Worm (Caenorhabditis elegans) whole organism, young adult: ENCODE results near the gene Y116A8C.27.

Experiments
- B0035.1 ChIP-seq: sonication (generic microtip); optimal IDR thresholded peaks from 2 replicates; lab custom pipeline; 2016; ENCODE audit warnings: missing genetic modification characterization, mild to moderate bottlenecking, missing compliant biosample characterization, missing genotype, missing genetic modification reagents
- B0336.3 ChIP-seq: fragments of 200-800 bp; sonication (Bioruptor generic); IDR thresholded peaks from 2 replicates; pipeline ENCODE4 v1.3.6; 2022; ENCODE audit warnings: missing genetic modification characterization, missing compliant biosample characterization
- F10E7.11 ChIP-seq: sonication (generic microtip); optimal IDR thresholded peaks from 2 replicates; lab custom pipeline; 2017; ENCODE audit warnings: mild to moderate bottlenecking, missing genetic modification characterization, moderate library complexity, missing compliant biosample characterization
- F23B12.7 ChIP-seq: sonication (generic microtip); optimal IDR thresholded peaks from 2 replicates; lab custom pipeline; 2017; ENCODE audit warnings: missing genetic modification characterization, mild to moderate bottlenecking, missing compliant biosample characterization, antibody characterized with exemption, moderate library complexity; ENCODE audit not compliant: insufficient read depth
- F39B2.1 ChIP-seq: fragments of 200-800 bp; sonication (Bioruptor generic); IDR thresholded peaks from 2 replicates; pipeline ENCODE4 v1.3.6; 2022; ENCODE audit warnings: missing genetic modification reagents, missing genetic modification characterization, missing compliant biosample characterization
- F49E8.2 ChIP-seq: sonication (generic microtip); optimal IDR thresholded peaks from 3 replicates; lab custom pipeline; 2017; ENCODE audit warnings: missing genetic modification characterization, mild to moderate bottlenecking, missing compliant biosample characterization, antibody characterized with exemption, moderate library complexity; ENCODE audit not compliant: insufficient read depth
- F55B11.4 ChIP-seq: sonication (generic microtip); optimal IDR thresholded peaks from 2 replicates; lab custom pipeline; 2016; ENCODE audit warnings: missing compliant biosample characterization, missing genetic modification characterization, borderline replicate concordance; ENCODE audit not compliant: insufficient read depth
- T26A5.8 ChIP-seq: sonication (generic microtip); optimal IDR thresholded peaks from 2 replicates; lab custom pipeline; 2016; ENCODE audit warnings: missing genetic modification characterization, missing compliant biosample characterization
- Y53F4B.3 ChIP-seq: fragments of 200-800 bp; sonication (Bioruptor generic); IDR thresholded peaks from 2 replicates; pipeline ENCODE4 v1.3.6; 2022; ENCODE audit warnings: missing genetic modification reagents, missing genetic modification characterization, missing compliant biosample characterization
- aptf-2 ChIP-seq: fragments of 200-800 bp; sonication (Bioruptor generic); conservative IDR thresholded peaks from 2 replicates; pipeline ENCODE4 v1.3.6; 2022; ENCODE audit warnings: missing genetic modification reagents, missing genetic modification characterization, missing compliant biosample characterization
- athp-1 ChIP-seq: sonication (generic microtip); optimal IDR thresholded peaks from 2 replicates; lab custom pipeline; 2017; ENCODE audit warnings: mild to moderate bottlenecking, missing genetic modification characterization, missing compliant biosample characterization
- attf-6 ChIP-seq: fragments of 200-800 bp; sonication (Bioruptor generic); IDR thresholded peaks from 2 replicates; pipeline ENCODE4 v1.3.6; 2022; ENCODE audit warnings: missing genetic modification reagents, missing genetic modification characterization, missing compliant biosample characterization
- bed-1 ChIP-seq: fragments of 200-800 bp; sonication (Bioruptor generic); IDR thresholded peaks from 2 replicates; pipeline ENCODE4 v1.3.6; 2022; ENCODE audit warnings: missing genetic modification reagents, missing genetic modification characterization, missing compliant biosample characterization
- bed-2 ChIP-seq: fragments of 200-800 bp; sonication (Bioruptor generic); IDR thresholded peaks from 2 replicates; pipeline ENCODE4 v1.3.6; 2022; ENCODE audit warnings: missing genetic modification reagents, missing genetic modification characterization, missing compliant biosample characterization
- ceh-100 ChIP-seq: fragments of 200-800 bp; sonication (Bioruptor generic); IDR thresholded peaks from 2 replicates; pipeline ENCODE4 v1.3.6; 2022; ENCODE audit warnings: missing genetic modification reagents, missing genetic modification characterization, missing compliant biosample characterization
- ceh-27 ChIP-seq: fragments of 200-800 bp; sonication (Bioruptor generic); optimal IDR thresholded peaks from 2 replicates; lab custom pipeline; 2018; ENCODE audit warnings: mild to moderate bottlenecking, missing genetic modification characterization, moderate library complexity, missing compliant biosample characterization
- ceh-40 ChIP-seq: fragments of 200-800 bp; sonication (Bioruptor generic); IDR thresholded peaks from 2 replicates; pipeline ENCODE4 v1.3.6; 2022; ENCODE audit warnings: missing genetic modification characterization, missing compliant biosample characterization
- ceh-79 ChIP-seq: sonication (generic microtip); optimal IDR thresholded peaks from 2 replicates; lab custom pipeline; 2017; ENCODE audit warnings: mild to moderate bottlenecking, missing genetic modification characterization, missing compliant biosample characterization
- chd-7 ChIP-seq: sonication (generic microtip); optimal IDR thresholded peaks from 2 replicates; lab custom pipeline; 2016; ENCODE audit warnings: mild to moderate bottlenecking, missing genetic modification characterization, moderate library complexity, missing compliant biosample characterization
- dox-1 ChIP-seq: fragments of 200-800 bp; sonication (Bioruptor generic); IDR thresholded peaks from 2 replicates; pipeline ENCODE4 v1.3.6; 2022; ENCODE audit warnings: missing genetic modification reagents, missing genetic modification characterization, missing compliant biosample characterization
- dpff-1 ChIP-seq: sonication (generic microtip); optimal IDR thresholded peaks from 2 replicates; lab custom pipeline; 2017; ENCODE audit warnings: mild to moderate bottlenecking, missing genetic modification characterization, missing compliant biosample characterization
- efl-1 ChIP-seq: fragments of 150-350 bp; optimal IDR thresholded peaks from 2 replicates; lab custom pipeline; 2014; ENCODE audit warnings: missing biosample characterization, missing genetic modification reagents, missing genetic modification characterization
- egl-18 ChIP-seq: fragments of 200-800 bp; sonication (Bioruptor generic); IDR thresholded peaks from 2 replicates; pipeline ENCODE4 v1.3.6; 2022; ENCODE audit warnings: missing genetic modification reagents, missing genetic modification characterization, missing compliant biosample characterization
- ekl-4 ChIP-seq: fragments of 200-800 bp; sonication (Bioruptor generic); IDR thresholded peaks from 2 replicates; pipeline ENCODE4 v1.3.6; 2022; ENCODE audit warnings: missing genetic modification reagents, missing genetic modification characterization, missing compliant biosample characterization
- lin-26 ChIP-seq: fragments of 200-800 bp; sonication (Bioruptor generic); IDR thresholded peaks from 2 replicates; pipeline ENCODE4 v1.3.6; 2022; ENCODE audit warnings: missing genetic modification reagents, missing genetic modification characterization, missing compliant biosample characterization
- lir-1 ChIP-seq: fragments of 200-800 bp; sonication (Bioruptor generic); conservative IDR thresholded peaks from 2 replicates; pipeline ENCODE4 v1.3.6; 2022; ENCODE audit warnings: missing genetic modification reagents, missing genetic modification characterization, missing compliant biosample characterization
- lsl-1 ChIP-seq: fragments of 200-800 bp; sonication (Bioruptor generic); optimal IDR thresholded peaks from 2 replicates; lab custom pipeline; 2018; ENCODE audit warnings: mild to moderate bottlenecking, missing genetic modification characterization, moderate library complexity, missing compliant biosample characterization
- lsy-27 ChIP-seq: sonication (generic microtip); optimal IDR thresholded peaks from 2 replicates; lab custom pipeline; 2017; ENCODE audit warnings: missing genetic modification characterization, mild to moderate bottlenecking, missing compliant biosample characterization, antibody characterized with exemption, missing genotype, borderline replicate concordance; ENCODE audit not compliant: insufficient read depth
- nfya-1 ChIP-seq: sonication (generic microtip); optimal IDR thresholded peaks from 2 replicates; lab custom pipeline; 2017; ENCODE audit warnings: antibody characterized with exemption, missing compliant biosample characterization, missing genetic modification characterization, borderline replicate concordance; ENCODE audit not compliant: insufficient read depth
- nfya-2 ChIP-seq: fragments of 200-800 bp; sonication (Bioruptor generic); IDR thresholded peaks from 2 replicates; pipeline ENCODE4 v1.3.6; 2022; ENCODE audit warnings: missing genetic modification reagents, missing genetic modification characterization, missing compliant biosample characterization
- pbrm-1 ChIP-seq: fragments of 200-800 bp; sonication (Bioruptor generic); IDR thresholded peaks from 2 replicates; pipeline ENCODE4 v1.3.6; 2022; ENCODE audit warnings: missing genetic modification reagents, missing genetic modification characterization, missing compliant biosample characterization
- pha-4 ChIP-seq: fragments of 150-350 bp; sonication (generic microtip); optimal IDR thresholded peaks from 2 replicates; lab custom pipeline; 2014; ENCODE audit warnings: missing biosample characterization, missing genetic modification reagents, missing genetic modification characterization
- rec-8 ChIP-seq, 2 experiments: sonication (generic microtip); optimal IDR thresholded peaks; 2 replicates each; lab custom pipeline; 2016; ENCODE audit warnings: mild to moderate bottlenecking in 2 of 2, missing genetic modification characterization in 2 of 2, missing genetic modification reagents in 2 of 2, missing genotype in 2 of 2, missing biosample characterization in 1 of 2, missing compliant biosample characterization in 1 of 2, moderate library complexity in 1 of 2
- snpc-4 ChIP-seq, 5 experiments: fragments of 150-350 bp in 1 of 5; sonication (generic microtip) in 4 of 5; optimal IDR thresholded peaks; 2 replicates each; lab custom pipeline; 2014 to 2018; ENCODE audit warnings: missing genetic modification characterization in 5 of 5, missing biosample characterization in 3 of 5, antibody characterized with exemption in 2 of 5, mild to moderate bottlenecking in 2 of 5, missing compliant biosample characterization in 2 of 5, missing genotype in 2 of 5, moderate library complexity in 2 of 5, missing genetic modification reagents in 1 of 5
- somi-1 ChIP-seq: fragments of 200-800 bp; sonication (Bioruptor generic); optimal IDR thresholded peaks from 2 replicates; lab custom pipeline; 2018; ENCODE audit warnings: mild to moderate bottlenecking, missing genetic modification characterization, missing compliant biosample characterization
- sptf-2 ChIP-seq: fragments of 200-800 bp; sonication (Bioruptor generic); optimal IDR thresholded peaks from 2 replicates; lab custom pipeline; 2018; ENCODE audit warnings: mild to moderate bottlenecking, missing genetic modification characterization, missing compliant biosample characterization
- tbp1 ChIP-seq: fragments of 200-800 bp; sonication (Bioruptor generic); optimal IDR thresholded peaks from 2 replicates; lab custom pipeline; 2018; ENCODE audit warnings: mild to moderate bottlenecking, missing genetic modification characterization, missing compliant biosample characterization
- unc-130 ChIP-seq: sonication (generic microtip); optimal IDR thresholded peaks from 2 replicates; lab custom pipeline; 2016; ENCODE audit warnings: missing genetic modification reagents, missing genetic modification characterization, missing compliant biosample characterization
- ztf-26 ChIP-seq: sonication (generic microtip); optimal IDR thresholded peaks from 2 replicates; lab custom pipeline; 2017; ENCODE audit warnings: missing genetic modification characterization, missing compliant biosample characterization
- ztf-3 ChIP-seq: fragments of 200-800 bp; sonication (Bioruptor generic); optimal IDR thresholded peaks from 2 replicates; lab custom pipeline; 2018; ENCODE audit warnings: mild to moderate bottlenecking, missing genetic modification characterization, missing compliant biosample characterization

Y116A8C.27 gene

DNA sequence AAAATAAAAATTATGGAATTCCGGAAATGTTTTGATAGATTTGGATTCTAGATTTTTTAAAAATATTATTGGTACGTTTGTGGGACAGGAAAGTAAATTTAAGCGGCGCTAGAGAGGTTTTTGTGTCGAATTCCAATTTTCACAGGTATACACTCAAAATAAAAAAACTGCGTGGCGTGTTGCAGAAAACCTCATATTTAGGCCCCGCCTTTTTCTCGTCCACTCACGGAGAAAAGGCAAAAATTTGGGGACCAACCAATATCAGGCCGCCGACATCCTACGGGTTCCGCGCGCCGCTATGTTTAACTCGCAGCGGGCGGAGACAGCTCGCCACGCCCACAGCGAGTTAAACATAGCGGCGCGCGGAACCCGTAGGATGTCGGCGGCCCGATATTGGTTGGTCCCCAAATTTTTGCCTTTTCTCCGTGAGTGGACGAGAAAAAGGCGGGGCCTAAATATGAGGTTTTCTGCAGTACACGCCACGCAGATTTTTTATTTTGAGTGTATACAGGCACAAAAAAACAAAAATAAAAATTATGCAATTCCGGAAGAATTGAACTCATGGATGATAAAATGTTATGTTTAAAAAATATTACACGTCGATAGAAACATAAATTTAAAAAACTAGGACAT lies 37.5 kb downstream of the Y116A8C.27 start:
- peak; percentile 37 for TF ChIP-seq snpc-4 (GFP tag; optimal IDR thresholded peaks at IDR 0.05; lab: Kevin White, UChicago)
- TF ChIP-seq snpc-4 (tag; optimal IDR thresholded peaks at IDR 0.05; lab: Kevin White, UChicago): peak in 3 of 4 experiments; percentile 68 to 95 (median 85)
- peak; percentile 58; the same call in 1 of the 2 replicates for TF ChIP-seq pbrm-1
- peak; percentile 91 for TF ChIP-seq attf-6 (GFP tag; lab: Robert Waterston, UW)

DNA sequence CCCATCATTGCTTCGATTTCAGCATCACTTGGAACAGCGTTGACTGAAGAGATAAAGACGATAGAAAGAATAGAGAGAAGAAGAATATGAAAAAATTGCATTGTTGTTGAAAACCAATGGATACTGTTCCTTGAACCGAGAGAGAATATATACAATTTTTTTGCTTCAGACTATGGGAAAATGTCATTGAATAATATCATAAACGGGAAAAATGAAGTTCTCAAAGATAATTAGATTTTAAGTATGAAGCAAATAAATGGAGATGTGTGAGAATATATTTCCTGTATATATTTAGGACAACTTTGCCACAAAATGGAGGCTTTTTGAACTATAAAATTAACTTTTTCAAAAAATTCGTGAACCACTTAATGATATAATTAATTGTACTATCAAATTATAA lies 38.0 kb downstream of the Y116A8C.27 start, which contains the start of gene Y116A8C.44:
TSS of gene Y116A8C.44 (minus strand) at position 101 of the 400 bp plus-strand sequence.
- TF ChIP-seq lsy-27 (tag; lab: Kevin White, UChicago) (no peak), ekl-4 (no peak), athp-1 (tag; lab: Kevin White, UChicago) (no peak), pha-4 (tag; lab: Kevin White, UChicago) (no peak), aptf-2 (GFP tag; lab: Robert Waterston, UW) (no peak), tbp1 (GFP tag; lab: Kevin White, UChicago) (no peak), ztf-26 (tag; lab: Kevin White, UChicago) (no peak), somi-1 (GFP tag; lab: Kevin White, UChicago) (no peak), F55B11.4 (tag; lab: Kevin White, UChicago) (no peak)

DNA sequence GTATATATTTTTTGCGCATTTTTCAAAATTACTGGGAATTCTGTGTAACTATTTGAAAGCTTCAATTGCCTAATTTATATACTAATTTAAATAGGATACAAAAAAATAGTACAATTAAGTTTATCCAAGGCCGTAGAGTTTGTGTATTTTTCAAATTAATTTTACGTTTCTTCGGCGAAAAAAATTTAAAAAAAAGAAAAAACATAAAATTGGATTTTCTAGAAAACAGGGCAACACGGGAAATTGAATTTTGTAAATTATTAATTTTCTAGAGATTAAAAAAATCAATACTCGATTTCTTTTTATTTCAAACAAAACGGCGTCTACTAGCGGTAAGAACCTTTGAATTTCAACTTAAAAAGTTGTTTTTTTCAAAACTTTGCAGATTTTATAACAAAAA lies 42.8 kb downstream of the Y116A8C.27 start, which contains the start of gene Y116A8C.23:
TSS of gene Y116A8C.23 (plus strand) at position 301 of the 400 bp plus-strand sequence.
- no peak for TF ChIP-seq rec-8 (tag; optimal IDR thresholded peaks at IDR 0.05; lab: Kevin White, UChicago)
- no peak for TF ChIP-seq lir-1 (GFP tag; lab: Robert Waterston, UW)
- TF ChIP-seq F39B2.1: no peak
- TF ChIP-seq B0336.3: no peak
- TF ChIP-seq athp-1 (tag; lab: Kevin White, UChicago): no peak
- TF ChIP-seq ceh-27: no peak
- no peak for TF ChIP-seq tbp1 (GFP tag; lab: Kevin White, UChicago)
- TF ChIP-seq lsl-1: no peak
- no peak for TF ChIP-seq ceh-79 (tag; lab: Kevin White, UChicago)
- no peak for TF ChIP-seq egl-18
- TF ChIP-seq attf-6 (GFP tag; lab: Robert Waterston, UW): no peak
- TF ChIP-seq dox-1 (GFP tag; lab: Robert Waterston, UW): no peak
- no peak for TF ChIP-seq ceh-100 (GFP tag; lab: Robert Waterston, UW)
- no peak for TF ChIP-seq F23B12.7 (tag; lab: Kevin White, UChicago)

DNA sequence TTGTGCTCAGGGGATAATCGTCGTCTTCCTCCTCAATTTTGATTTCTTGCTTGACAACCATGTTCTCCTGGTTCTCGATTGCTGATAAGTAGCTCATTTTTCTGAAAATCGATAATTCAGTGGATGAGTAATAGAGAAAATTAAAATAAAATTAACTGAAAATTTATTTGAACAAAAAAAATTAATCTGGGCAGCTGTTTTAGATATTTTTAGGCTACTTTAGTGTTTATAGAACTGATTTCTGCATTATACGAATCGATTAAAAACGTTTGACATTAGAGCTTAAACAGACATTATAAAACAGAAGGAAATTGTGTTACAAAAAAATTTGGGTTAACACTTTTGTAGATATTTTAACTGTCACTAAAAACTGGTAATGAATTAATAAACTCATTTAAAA lies 47.8 kb downstream of the Y116A8C.27 start, which contains the start of gene athp-3:
TSS of gene athp-3 (minus strand) at position 101 of the 400 bp plus-strand sequence.
- TF ChIP-seq F49E8.2 (tag; lab: Kevin White, UChicago) (no peak), chd-7 (no peak), B0336.3 (no peak), sptf-2 (GFP tag; lab: Kevin White, UChicago) (no peak), nfya-1 (tag; lab: Kevin White, UChicago) (no peak), ztf-3 (no peak), nfya-2 (GFP tag; lab: Robert Waterston, UW) (no peak), F39B2.1 (no peak), F10E7.11 (tag; lab: Kevin White, UChicago) (no peak), lin-26 (GFP tag; lab: Robert Waterston, UW) (no peak), Y53F4B.3 (no peak), B0035.1 (no peak), bed-2 (GFP tag; lab: Robert Waterston, UW) (no peak), bed-1 (no peak), efl-1 (GFP tag; lab: Kevin White, UChicago) (no peak), unc-130 (GFP tag; lab: Kevin White, UChicago) (no peak), ceh-40 (GFP tag; lab: Robert Waterston, UW) (no peak), T26A5.8 (tag; lab: Kevin White, UChicago) (no peak), dpff-1 (tag; lab: Kevin White, UChicago) (no peak)
- TF ChIP-seq, all 124 proteins: peak for 0
